Fruit fly (Drosophila melanogaster) whole organism, adult: ENCODE data around the gene Ace.

Experiments used
- Clk ChIP-seq: fragments of 200-800 bp; sonication (Bioruptor generic); optimal IDR thresholded peaks from 2 replicates; lab custom pipeline; 2017; ENCODE audit warnings: missing biosample characterization, missing genetic modification characterization
- Mnt ChIP-seq: fragments of 200-800 bp; sonication (Bioruptor generic); optimal IDR thresholded peaks from 2 replicates; lab custom pipeline; 2016; ENCODE audit warnings: missing biosample characterization, mild to moderate bottlenecking, missing genetic modification characterization
- cic ChIP-seq: fragments of 200-800 bp; sonication (Bioruptor generic); optimal IDR thresholded peaks from 2 replicates; lab custom pipeline; 2017; ENCODE audit warnings: missing biosample characterization, mild to moderate bottlenecking, missing genetic modification characterization, moderate library complexity
- cnc ChIP-seq, 2 experiments: fragments of >200 bp; optimal IDR thresholded peaks; 2 replicates each; lab custom pipeline; 2017
- tj ChIP-seq: fragments of 200-800 bp; sonication (Bioruptor generic); optimal IDR thresholded peaks from 3 replicates; lab custom pipeline; 2017; ENCODE audit warnings: missing biosample characterization, mild to moderate bottlenecking, missing genetic modification characterization, moderate library complexity

dm6 chr3R:13218733-13219132, 40.6 kb downstream of the Ace start:
- no peak for TF ChIP-seq Mnt (GFP tag; lab: Kevin White, UChicago)
- TF ChIP-seq cnc (optimal IDR thresholded peaks at IDR 0.05; lab: Kevin White, UChicago): no peak
- no peak for TF ChIP-seq cic (GFP tag; lab: Kevin White, UChicago)
- TF ChIP-seq tj (GFP tag; lab: Kevin White, UChicago): no peak
- TF ChIP-seq Clk (GFP tag; lab: Kevin White, UChicago): no peak
